Fruit fly (Drosophila melanogaster): ENCODE results near the gene B9d1.

The B9d1 gene

DNA sequence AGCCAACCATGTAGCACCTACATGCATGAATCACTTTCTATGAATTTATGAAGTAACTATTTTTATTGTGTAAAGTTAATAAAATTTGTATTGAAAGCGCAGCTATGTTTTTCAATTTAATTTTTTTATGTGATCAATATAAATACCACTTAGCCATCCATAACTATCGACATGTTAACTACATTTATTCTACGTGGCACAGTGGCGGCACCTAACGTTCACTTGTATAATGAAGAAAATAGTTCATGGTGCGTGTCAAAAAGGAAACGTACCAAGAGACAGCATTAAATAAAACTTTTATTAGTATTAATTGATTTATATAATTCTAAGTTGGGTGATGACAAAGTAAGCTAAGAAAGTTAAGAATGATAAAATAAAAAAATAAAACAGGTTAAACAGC is 11.5 kb downstream of the B9d1 start:
- no peak for TF ChIP-seq disco-r (GFP tag; optimal IDR thresholded peaks at IDR 0.05)
- peak; percentile 69 for TF ChIP-seq Bgb (GFP tag; IDR thresholded peaks at IDR 0.05; ENCODE audit: partially characterized antibody)
- peak; percentile 11 for TF ChIP-seq CG14710 (tag; optimal IDR thresholded peaks at IDR 0.05)
- no peak for TF ChIP-seq CG10209 (GFP tag; optimal IDR thresholded peaks at IDR 0.05)
- no peak for TF ChIP-seq CG5180 (GFP tag; optimal IDR thresholded peaks at IDR 0.05)
- TF ChIP-seq peb (GFP tag; IDR thresholded peaks at IDR 0.05) = no peak
- no peak for TF ChIP-seq gsb-n (tag; optimal IDR thresholded peaks at IDR 0.05)
- no peak for TF ChIP-seq CG1233 (GFP tag; optimal IDR thresholded peaks at IDR 0.05)
- no peak for TF ChIP-seq Dek (tag; optimal IDR thresholded peaks at IDR 0.05)
- TF ChIP-seq Scr (GFP tag; IDR thresholded peaks at IDR 0.05; ENCODE audit: partially characterized antibody) = no peak
- no peak for TF ChIP-seq dmrt99B (tag; optimal IDR thresholded peaks at IDR 0.05)
- no peak for TF ChIP-seq fd3F (GFP tag; optimal IDR thresholded peaks at IDR 0.05)
- TF ChIP-seq CG17568 (GFP tag; optimal IDR thresholded peaks at IDR 0.05) = no peak
- no peak for TF ChIP-seq CG7987 (GFP tag; optimal IDR thresholded peaks at IDR 0.05)
- TF ChIP-seq danr (GFP tag; IDR thresholded peaks at IDR 0.05) = no peak
- no peak for TF ChIP-seq Sry-β (GFP tag; optimal IDR thresholded peaks at IDR 0.05)
- no peak for TF ChIP-seq CG42726 (GFP tag; IDR thresholded peaks at IDR 0.05; ENCODE audit: partially characterized antibody)
- no peak for TF ChIP-seq tup (GFP tag; optimal IDR thresholded peaks at IDR 0.05)
- TF ChIP-seq CoRest (tag; optimal IDR thresholded peaks at IDR 0.05) = peak; percentile 16
- TF ChIP-seq Hr78 (GFP tag; optimal IDR thresholded peaks at IDR 0.05) = no peak
- TF ChIP-seq CG1024 (GFP tag; IDR thresholded peaks at IDR 0.05) = no peak
- peak; percentile 22 for TF ChIP-seq Hr3 (GFP tag; optimal IDR thresholded peaks at IDR 0.05)
- no peak for TF ChIP-seq CG43689 (GFP tag; IDR thresholded peaks at IDR 0.05)
- TF ChIP-seq abd-A (tag; optimal IDR thresholded peaks at IDR 0.05) = no peak
- no peak for TF ChIP-seq B-H1 (GFP tag; IDR thresholded peaks at IDR 0.05)
- TF ChIP-seq CG14965 (GFP tag; optimal IDR thresholded peaks at IDR 0.05; ENCODE audit: borderline replicate concordance) = no peak
- no peak for TF ChIP-seq vvl (GFP tag; IDR thresholded peaks at IDR 0.05)
- peak; percentile 11 for TF ChIP-seq pita (GFP tag; optimal IDR thresholded peaks at IDR 0.05)
- peak; percentile 18 for TF ChIP-seq az2 (GFP tag; optimal IDR thresholded peaks at IDR 0.05)
- no peak for TF ChIP-seq Ravus (GFP tag; IDR thresholded peaks at IDR 0.05)
- no peak for TF ChIP-seq CG16863 (GFP tag; optimal IDR thresholded peaks at IDR 0.05)
- TF ChIP-seq stwl (tag; optimal IDR thresholded peaks at IDR 0.05) = peak; percentile 74
- peak; percentile 3 for TF ChIP-seq Ets97D (GFP tag; optimal IDR thresholded peaks at IDR 0.05)
- TF ChIP-seq CG6683 (GFP tag; optimal IDR thresholded peaks at IDR 0.05) = no peak
- TF ChIP-seq Opbp (GFP tag; IDR thresholded peaks at IDR 0.05; ENCODE audit: partially characterized antibody) = peak; percentile 36; the same call in 1 of the 3 replicates
- TF ChIP-seq Aef1 (GFP tag; IDR thresholded peaks at IDR 0.05) = no peak
- no peak for TF ChIP-seq CG12236 (GFP tag; optimal IDR thresholded peaks at IDR 0.05)
- TF ChIP-seq Chrac-16 (GFP tag; optimal IDR thresholded peaks at IDR 0.05) = no peak
- peak; percentile 95 for TF ChIP-seq CTCF (GFP tag; optimal IDR thresholded peaks at IDR 0.05)
- TF ChIP-seq Hand (GFP tag; optimal IDR thresholded peaks at IDR 0.05) = no peak
- TF ChIP-seq knrl (GFP tag; IDR thresholded peaks at IDR 0.05; ENCODE audit: partially characterized antibody) = peak; percentile 51; the same call in 2 of the 3 replicates
- TF ChIP-seq Fer2 (tag; optimal IDR thresholded peaks at IDR 0.05) = no peak
- no peak for TF ChIP-seq Tbp (GFP tag; optimal IDR thresholded peaks at IDR 0.05)
- no peak for TF ChIP-seq Drgx (GFP tag; IDR thresholded peaks at IDR 0.05)
- no peak for TF ChIP-seq Jarid2 (GFP tag; optimal IDR thresholded peaks at IDR 0.05)
- no peak for TF ChIP-seq scrt (GFP tag; optimal IDR thresholded peaks at IDR 0.05)
- TF ChIP-seq ac (GFP tag; optimal IDR thresholded peaks at IDR 0.05) = no peak
- TF ChIP-seq ab (GFP tag; optimal IDR thresholded peaks at IDR 0.05) = no peak
- TF ChIP-seq CG11723 (GFP tag; optimal IDR thresholded peaks at IDR 0.05) = no peak
- no peak for TF ChIP-seq NC2α (GFP tag; optimal IDR thresholded peaks at IDR 0.05)
- TF ChIP-seq Sin3A (optimal IDR thresholded peaks at IDR 0.05) = no peak
